Fruit fly (Drosophila melanogaster): ENCODE measurements around the gene Karl.
A peak's percentile ranks its signal among the peaks of the same experiment; 100 is the strongest.

Karl gene

dm6 chrX:11788187-11788870, 1.1 kb downstream of the Karl start:
- TF ChIP-seq CG15601 (tag; optimal IDR thresholded peaks at IDR 0.05) (no peak), CG30403 (GFP tag; optimal IDR thresholded peaks at IDR 0.05) (peak; percentile 78), pb (GFP tag; optimal IDR thresholded peaks at IDR 0.05) (no peak), CG5953 (GFP tag; IDR thresholded peaks at IDR 0.05) (peak; percentile 65), bab2 (GFP tag; optimal IDR thresholded peaks at IDR 0.05) (peak; percentile 61), CG4424 (GFP tag; optimal IDR thresholded peaks at IDR 0.05) (peak; percentile 57), wdn (GFP tag; IDR thresholded peaks at IDR 0.05) (0 out of 2 replicates have a peak, but pooled peaks have one; percentile 31), MESR4 (GFP tag; optimal IDR thresholded peaks at IDR 0.05) (no peak), shn (GFP tag; optimal IDR thresholded peaks at IDR 0.05) (peak; percentile 31), en (GFP tag; optimal IDR thresholded peaks at IDR 0.05) (peak; percentile 26), CG7372 (GFP tag; IDR thresholded peaks at IDR 0.05) (0 out of 2 replicates have a peak, but pooled peaks have one; percentile 38), CG4404 (GFP tag; IDR thresholded peaks at IDR 0.05) (peak; percentile 48; the same call in 1 of the 2 replicates), Eip74EF (GFP tag; optimal IDR thresholded peaks at IDR 0.05) (peak in 1 of 2 experiments; percentile 54), CG12744 (GFP tag; optimal IDR thresholded peaks at IDR 0.05) (no peak), Dip2 (GFP tag; IDR thresholded peaks at IDR 0.05) (no peak), sim (GFP tag; IDR thresholded peaks at IDR 0.05) (0 out of 2 replicates have a peak, but pooled peaks have one; percentile 31), D19A (tag; optimal IDR thresholded peaks at IDR 0.05) (peak; percentile 58), tx (GFP tag; optimal IDR thresholded peaks at IDR 0.05) (peak; percentile 33), H2.0 (GFP tag; IDR thresholded peaks at IDR 0.05) (peak; percentile 77), HLHmδ (GFP tag; optimal IDR thresholded peaks at IDR 0.05) (no peak), Sry-β (GFP tag; optimal IDR thresholded peaks at IDR 0.05) (peak; percentile 84), CG17829 (tag; optimal IDR thresholded peaks at IDR 0.05) (peak; percentile 63), gcm (GFP tag; optimal IDR thresholded peaks at IDR 0.05) (peak; percentile 65), cas (GFP tag; IDR thresholded peaks at IDR 0.05) (no peak), ATbp (GFP tag; optimal IDR thresholded peaks at IDR 0.05) (peak; percentile 67), CG31365 (tag; optimal IDR thresholded peaks at IDR 0.05) (no peak), Bdp1 (GFP tag; optimal IDR thresholded peaks at IDR 0.05) (peak; percentile 18), klu (GFP tag; IDR thresholded peaks at IDR 0.05) (0 out of 2 replicates have a peak, but pooled peaks have one; percentile 52), CG10654 (GFP tag; optimal IDR thresholded peaks at IDR 0.05) (peak; percentile 36), CG13424 (tag; optimal IDR thresholded peaks at IDR 0.05) (peak; percentile 73), CG8089 (GFP tag; optimal IDR thresholded peaks at IDR 0.05) (peak; percentile 22), HmgZ (tag; optimal IDR thresholded peaks at IDR 0.05) (peak; percentile 51), so (GFP tag; IDR thresholded peaks at IDR 0.05) (peak; percentile 63; the same call in 1 of the 3 replicates), Hmr (GFP tag; optimal IDR thresholded peaks at IDR 0.05) (peak; percentile 78), PHDP (tag; optimal IDR thresholded peaks at IDR 0.05) (peak; percentile 75), CG12659 (GFP tag; optimal IDR thresholded peaks at IDR 0.05) (peak; percentile 67), Bgb (GFP tag; IDR thresholded peaks at IDR 0.05; ENCODE audit: partially characterized antibody) (no peak), emc (GFP tag; optimal IDR thresholded peaks at IDR 0.05) (no peak), tgo (GFP tag; IDR thresholded peaks at IDR 0.05) (peak; percentile 79), Usf (GFP tag; optimal IDR thresholded peaks at IDR 0.05) (no peak), h (optimal IDR thresholded peaks at IDR 0.05) (no peak), ab (GFP tag; optimal IDR thresholded peaks at IDR 0.05) (peak; percentile 6), bbx (GFP tag; IDR thresholded peaks at IDR 0.05; ENCODE audit: partially characterized antibody) (no peak), CG14441 (GFP tag; IDR thresholded peaks at IDR 0.05) (peak; percentile 73), CG6813 (GFP tag; optimal IDR thresholded peaks at IDR 0.05) (no peak), CG17568 (GFP tag; optimal IDR thresholded peaks at IDR 0.05) (peak; percentile 47), hbn (GFP tag; IDR thresholded peaks at IDR 0.05; ENCODE audit: partially characterized antibody) (no peak), CG2889 (GFP tag; IDR thresholded peaks at IDR 0.05) (peak; percentile 31; the same call in 1 of the 3 replicates), ham (GFP tag; IDR thresholded peaks at IDR 0.05) (no peak)
